Worm (Caenorhabditis elegans) whole organism, L3 larva: ENCODE data around the gene irg-1.
"Not testable (repeated sequence)": the region's sequence is repeated elsewhere in the genome, so short reads cannot be mapped to it uniquely, and the experiment has no call there.

ENCODE experiments used
- ZK546.5 ChIP-seq: sonication (generic microtip); optimal IDR thresholded peaks from 2 replicates; lab custom pipeline; 2017; ENCODE audit warnings: missing biosample characterization, missing genetic modification characterization
- ama-1 ChIP-seq: fragments of 150-350 bp; optimal IDR thresholded peaks from 2 replicates; lab custom pipeline; 2018
- ceh-16 ChIP-seq: sonication (generic microtip); optimal IDR thresholded peaks from 2 replicates; lab custom pipeline; 2017; ENCODE audit warnings: missing biosample characterization, missing genetic modification characterization
- ceh-82 ChIP-seq: fragments of 150-350 bp; optimal IDR thresholded peaks from 2 replicates; lab custom pipeline; 2014; ENCODE audit warnings: missing biosample characterization, missing genetic modification characterization
- elt-2 ChIP-seq: sonication (generic microtip); optimal IDR thresholded peaks from 2 replicates; lab custom pipeline; 2016; ENCODE audit warnings: missing genetic modification reagents, mild to moderate bottlenecking, missing genetic modification characterization, missing compliant biosample characterization
- eor-1 ChIP-seq, 2 experiments: fragments of 150-350 bp; optimal IDR thresholded peaks; 2 replicates each; lab custom pipeline; 2014 to 2018; ENCODE audit warnings: missing biosample characterization in 2 of 2, missing genetic modification characterization in 2 of 2
- fos-1 ChIP-seq: fragments of 150-350 bp; optimal IDR thresholded peaks from 2 replicates; lab custom pipeline; 2014; ENCODE audit warnings: missing biosample characterization, missing genetic modification characterization
- lin-39 ChIP-seq: fragments of 150-350 bp; optimal IDR thresholded peaks from 2 replicates; lab custom pipeline; 2018; ENCODE audit warnings: missing biosample characterization, missing genetic modification reagents, missing genetic modification characterization
- lsy-12 ChIP-seq: sonication (generic microtip); optimal IDR thresholded peaks from 2 replicates; lab custom pipeline; 2016; ENCODE audit warnings: mild to moderate bottlenecking, missing genetic modification characterization, missing compliant biosample characterization
- mdl-1 ChIP-seq: fragments of 150-350 bp; optimal IDR thresholded peaks from 2 replicates; lab custom pipeline; 2014; ENCODE audit warnings: missing biosample characterization, missing genetic modification characterization
- nhr-11 ChIP-seq: fragments of 150-350 bp; optimal IDR thresholded peaks from 2 replicates; lab custom pipeline; 2014; ENCODE audit warnings: missing biosample characterization, missing genetic modification characterization
- nhr-12 ChIP-seq: fragments of 150-350 bp; optimal IDR thresholded peaks from 2 replicates; lab custom pipeline; 2014; ENCODE audit warnings: missing biosample characterization, missing genetic modification characterization
- nhr-25 ChIP-seq: sonication (generic microtip); optimal IDR thresholded peaks from 2 replicates; lab custom pipeline; 2017; ENCODE audit warnings: missing biosample characterization, missing genetic modification characterization
- nhr-28 ChIP-seq: fragments of 150-350 bp; optimal IDR thresholded peaks from 2 replicates; lab custom pipeline; 2014; ENCODE audit warnings: missing biosample characterization, missing genetic modification characterization
- nhr-43 ChIP-seq: sonication (generic microtip); optimal IDR thresholded peaks from 2 replicates; lab custom pipeline; 2016; ENCODE audit warnings: mild to moderate bottlenecking, missing genetic modification characterization, missing compliant biosample characterization; ENCODE audit not compliant: poor library complexity, severe bottlenecking
- nhr-67 ChIP-seq: fragments of 150-350 bp; optimal IDR thresholded peaks from 2 replicates; lab custom pipeline; 2014; ENCODE audit warnings: missing biosample characterization, missing genetic modification characterization
- nhr-77 ChIP-seq: fragments of 150-350 bp; optimal IDR thresholded peaks from 2 replicates; lab custom pipeline; 2014; ENCODE audit warnings: missing biosample characterization, missing genetic modification characterization
- pha-4 ChIP-seq: fragments of 150-350 bp; optimal IDR thresholded peaks from 2 replicates; lab custom pipeline; 2014; ENCODE audit warnings: missing biosample characterization, missing genetic modification reagents, missing genetic modification characterization
- pqm-1 ChIP-seq: fragments of 150-350 bp; optimal IDR thresholded peaks from 2 replicates; lab custom pipeline; 2017; ENCODE audit warnings: missing biosample characterization, missing genetic modification characterization, inconsistent platforms
- sea-2 ChIP-seq: fragments of 150-350 bp; sonication (generic microtip); optimal IDR thresholded peaks from 4 replicates; lab custom pipeline; 2014; ENCODE audit warnings: missing biosample characterization, missing genetic modification reagents, missing genetic modification characterization
- skn-1 ChIP-seq: fragments of 150-350 bp; optimal IDR thresholded peaks from 2 replicates; lab custom pipeline; 2014; ENCODE audit warnings: missing biosample characterization, missing genetic modification characterization
- unc-62 ChIP-seq: fragments of 150-350 bp; sonication (generic microtip); optimal IDR thresholded peaks from 4 replicates; lab custom pipeline; 2014; ENCODE audit warnings: missing biosample characterization, missing genetic modification reagents, missing genetic modification characterization
- zag-1 ChIP-seq: fragments of 150-350 bp; optimal IDR thresholded peaks from 2 replicates; lab custom pipeline; 2014; ENCODE audit warnings: missing biosample characterization, missing genetic modification characterization
- ztf-11 ChIP-seq: fragments of 150-350 bp; optimal IDR thresholded peaks from 2 replicates; lab custom pipeline; 2014; ENCODE audit warnings: missing biosample characterization, missing genetic modification characterization

irg-1 gene

ce11 chrV:3552740-3553469 lies 29.5 kb downstream of the irg-1 start, which contains the start of gene T24A6.20:
T24A6.20 (plus strand) TSS chrV:3553134.
- TF ChIP-seq pqm-1 (tag; lab: Kevin White, UChicago) (peak; percentile 17), elt-2 (tag; lab: Kevin White, UChicago) (peak; percentile 78), zag-1 (tag; lab: Kevin White, UChicago) (no peak), ztf-11 (tag; lab: Kevin White, UChicago) (no peak), ceh-82 (tag; lab: Kevin White, UChicago) (no peak)

- TF ChIP-seq lin-39, result no peak
- no peak for TF ChIP-seq skn-1 (tag; lab: Kevin White, UChicago)
- TF ChIP-seq nhr-25 (tag; lab: Kevin White, UChicago), result no peak
- TF ChIP-seq ama-1 (lab: Kevin White, UChicago), result no peak
- TF ChIP-seq nhr-12 (tag; lab: Kevin White, UChicago), result no peak
- TF ChIP-seq eor-1 (tag; optimal IDR thresholded peaks at IDR 0.05; lab: Kevin White, UChicago), result no peak
- TF ChIP-seq nhr-43 (tag; lab: Kevin White, UChicago), result no peak
- TF ChIP-seq nhr-77 (tag; lab: Kevin White, UChicago), result no peak
These were observed 31.5 kb downstream of the irg-1 start, which contains the start of gene grl-29 for ce11 chrV:3554869-3555268. grl-29 (minus strand) TSS chrV:3555236.

ce11 chrV:3555986-3556385 lies 32.6 kb downstream of the irg-1 start, which contains the start of gene grl-30:
grl-30 (plus strand) TSS chrV:3556286.
- TF ChIP-seq mdl-1, result no peak
- TF ChIP-seq unc-62, result no peak
- no peak for TF ChIP-seq sea-2

ce11 chrV:3557422-3557821 lies 34.0 kb downstream of the irg-1 start, which contains the start of gene grl-31:
grl-31 (minus strand) TSS chrV:3557778.
- TF ChIP-seq fos-1 (tag; lab: Kevin White, UChicago) (no peak), nhr-11 (tag; lab: Kevin White, UChicago) (no peak), unc-62 (no peak), skn-1 (tag; lab: Kevin White, UChicago) (no peak), sea-2 (no peak)

ce11 chrV:3558744-3559143 lies 35.4 kb downstream of the irg-1 start, which contains the start of gene T24A6.1:
T24A6.1 (plus strand) TSS chrV:3559044.
- TF ChIP-seq skn-1, lsy-12, nhr-28 (tag; lab: Kevin White, UChicago): not testable (repeated sequence)

ce11 chrV:3562824-3563223 lies 39.4 kb downstream of the irg-1 start, which contains the start of gene T24A6.16:
T24A6.16 (minus strand) TSS chrV:3562924.
- TF ChIP-seq nhr-12, nhr-67, nhr-11 (tag; lab: Kevin White, UChicago): not testable (repeated sequence)

ce11 chrV:3564335-3564734 lies 40.9 kb downstream of the irg-1 start, which contains the start of gene T24A6.17:
T24A6.17 (minus strand) TSS chrV:3564435.
- TF ChIP-seq fos-1 (tag; lab: Kevin White, UChicago); pha-4; sea-2: not testable (repeated sequence)

ce11 chrV:3570695-3571094 lies 47.3 kb downstream of the irg-1 start, which contains the start of gene F40C5.2:
F40C5.2 (plus strand) TSS chrV:3570995.
- not testable (repeated sequence) for TF ChIP-seq nhr-11, ceh-16, ZK546.5 (tag; lab: Kevin White, UChicago)
- TF ChIP-seq, all 47 proteins: peak for 0; not testable (repeated sequence) for 47
